Worm (Caenorhabditis elegans) whole organism, midembryonic: ENCODE results near the gene C23H4.8.

Experiments used
- T22C8.4 ChIP-seq: fragments of 200-800 bp; sonication (Bioruptor generic); IDR thresholded peaks from 2 replicates; pipeline ENCODE4 v1.3.6; 2022; ENCODE audit warnings: missing genetic modification characterization, missing compliant biosample characterization
- flt-1 ChIP-seq: fragments of 200-800 bp; sonication (Bioruptor generic); IDR thresholded peaks from 2 replicates; pipeline ENCODE4 v1.3.6; 2022; ENCODE audit warnings: missing genetic modification characterization, missing compliant biosample characterization
- klf-2 ChIP-seq: fragments of 200-800 bp; sonication (Bioruptor generic); conservative IDR thresholded peaks from 2 replicates; pipeline ENCODE4 v1.3.6; 2022; ENCODE audit warnings: missing genetic modification reagents, missing genetic modification characterization, missing compliant biosample characterization
- ref-1 ChIP-seq: fragments of 200-800 bp; sonication (Bioruptor generic); conservative IDR thresholded peaks from 2 replicates; pipeline ENCODE4 v1.3.6; 2022; ENCODE audit warnings: missing genetic modification reagents, missing genetic modification characterization, missing compliant biosample characterization
- tab-1 ChIP-seq: fragments of 200-800 bp; sonication (Bioruptor generic); IDR thresholded peaks from 2 replicates; pipeline ENCODE4 v1.3.6; 2022; ENCODE audit warnings: missing genetic modification characterization, missing compliant biosample characterization
- ztf-23 ChIP-seq: fragments of 200-800 bp; sonication (Bioruptor generic); IDR thresholded peaks from 2 replicates; pipeline ENCODE4 v1.3.6; 2022; ENCODE audit warnings: missing genetic modification reagents, missing genetic modification characterization, missing compliant biosample characterization
- ztf-29 ChIP-seq: fragments of 200-800 bp; sonication (Bioruptor generic); IDR thresholded peaks from 2 replicates; pipeline ENCODE4 v1.3.6; 2022; ENCODE audit warnings: missing genetic modification reagents, missing genetic modification characterization, missing compliant biosample characterization

DNA sequence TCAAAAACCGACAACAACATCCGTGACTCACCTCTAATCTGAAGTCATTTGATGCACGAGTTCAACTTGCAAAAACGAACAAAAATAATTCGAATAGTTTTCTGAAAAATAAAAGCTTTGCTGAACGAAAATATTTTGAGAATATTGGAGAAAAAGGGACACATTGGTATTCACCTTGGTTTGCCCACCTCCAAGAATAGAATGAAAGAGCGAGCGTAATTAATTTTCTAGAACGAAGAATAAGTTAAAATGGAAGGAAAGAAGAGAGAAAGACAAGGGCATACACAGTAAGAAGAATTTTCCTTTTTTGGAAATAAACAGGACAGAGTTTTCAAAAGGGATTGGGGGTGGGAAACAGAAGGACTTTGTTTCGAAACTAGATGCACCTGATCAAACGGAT, 4.2 kb upstream of the C23H4.8 start, which contains the start of gene cab-1:
- TF ChIP-seq flt-1 (GFP tag; lab: Robert Waterston, UW) (no peak), ztf-29 (GFP tag; lab: Robert Waterston, UW) (no peak), tab-1 (GFP tag; lab: Robert Waterston, UW) (no peak), klf-2 (no peak), ztf-23 (GFP tag; lab: Robert Waterston, UW) (no peak), T22C8.4 (GFP tag; lab: Robert Waterston, UW) (no peak), ref-1 (GFP tag; lab: Robert Waterston, UW) (no peak)
